Fruit fly (Drosophila melanogaster): ENCODE measurements around the gene Chchd2.

DNA sequence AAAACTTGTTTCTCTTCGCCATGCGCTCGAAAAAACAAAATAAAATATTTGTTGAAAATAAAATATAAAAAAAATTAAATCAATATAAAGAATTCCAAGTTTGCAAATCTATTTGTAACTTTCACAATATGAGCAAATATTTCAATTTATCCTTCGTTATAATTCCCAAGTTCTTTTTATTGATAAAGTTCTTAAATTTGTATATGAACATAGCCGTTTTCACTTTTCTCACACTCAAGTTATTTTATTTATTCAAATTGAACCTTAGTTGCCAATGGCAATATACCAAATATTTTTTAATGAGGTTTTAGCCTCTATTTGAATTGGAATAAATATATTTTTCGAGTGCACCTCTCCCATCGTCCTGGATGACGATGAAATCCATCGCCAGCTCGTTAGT, 16.1 kb upstream of the Chchd2 start:
- TF ChIP-seq Dif (GFP tag; optimal IDR thresholded peaks at IDR 0.05; ENCODE audit: partially characterized antibody) = no peak
- no peak for TF ChIP-seq brk (GFP tag; optimal IDR thresholded peaks at IDR 0.05)
- TF ChIP-seq usp (GFP tag; optimal IDR thresholded peaks at IDR 0.05) = no peak
- TF ChIP-seq h (GFP tag; optimal IDR thresholded peaks at IDR 0.05) = no peak
- no peak for TF ChIP-seq Dfd (GFP tag; optimal IDR thresholded peaks at IDR 0.05)
- TF ChIP-seq Jra (GFP tag; optimal IDR thresholded peaks at IDR 0.05) = no peak

Data from whole organism, wandering third instar larva.